Fruit fly (Drosophila melanogaster) whole organism, embryonic: ENCODE measurements around the gene sra.

Experiments
- Aef1 ChIP-seq: fragments of 200-800 bp; sonication (Bioruptor generic); IDR thresholded peaks from 3 replicates; pipeline ENCODE4 v1.3.6; 2022; ENCODE audit warnings: missing biosample characterization, missing genetic modification characterization
- Asciz ChIP-seq: fragments of 200-800 bp; sonication (Bioruptor generic); optimal IDR thresholded peaks from 2 replicates; lab custom pipeline; 2017; ENCODE audit warnings: missing biosample characterization, mild to moderate bottlenecking, missing genetic modification characterization, missing genetic modification reagents
- Bdp1 ChIP-seq: fragments of 200-800 bp; sonication (Bioruptor generic); optimal IDR thresholded peaks from 3 replicates; lab custom pipeline; 2016; ENCODE audit warnings: missing biosample characterization, missing genetic modification characterization
- CG10979 ChIP-seq: fragments of 200-800 bp; sonication (Bioruptor generic); optimal IDR thresholded peaks from 2 replicates; lab custom pipeline; 2018; ENCODE audit warnings: missing biosample characterization, mild to moderate bottlenecking, missing genetic modification characterization, moderate library complexity
- CG11247 ChIP-seq: fragments of 200-800 bp; sonication (Bioruptor generic); IDR thresholded peaks from 2 replicates; pipeline ENCODE4 v1.3.6; 2022; ENCODE audit warnings: missing biosample characterization, missing genetic modification characterization
- CG12659 ChIP-seq: fragments of 200-800 bp; sonication (Bioruptor generic); optimal IDR thresholded peaks from 3 replicates; lab custom pipeline; 2017; ENCODE audit warnings: mild to moderate bottlenecking, missing biosample characterization, missing genetic modification reagents, missing genetic modification characterization
- CG13296 ChIP-seq: fragments of 200-800 bp; sonication (Bioruptor generic); optimal IDR thresholded peaks from 3 replicates; lab custom pipeline; 2018; ENCODE audit warnings: missing biosample characterization, mild to moderate bottlenecking, missing genetic modification characterization
- CG14014 ChIP-seq: fragments of 200-800 bp; sonication (Bioruptor generic); IDR thresholded peaks from 2 replicates; pipeline ENCODE4 v1.3.6; 2022; ENCODE audit warnings: missing biosample characterization, missing genetic modification characterization
- CG17361 ChIP-seq: fragments of 200-800 bp; sonication (Bioruptor generic); IDR thresholded peaks from 3 replicates; pipeline ENCODE4 v1.3.6; 2022; ENCODE audit warnings: missing biosample characterization, missing genetic modification characterization
- CG1832 ChIP-seq: fragments of 200-800 bp; sonication (Bioruptor generic); optimal IDR thresholded peaks from 2 replicates; lab custom pipeline; 2017; ENCODE audit warnings: missing biosample characterization, mild to moderate bottlenecking, missing genetic modification characterization, inconsistent platforms
- CG2120 ChIP-seq: fragments of 200-800 bp; sonication (Bioruptor generic); optimal IDR thresholded peaks from 3 replicates; lab custom pipeline; 2016; ENCODE audit warnings: missing biosample characterization, missing genetic modification characterization
- CG2678 ChIP-seq: fragments of 200-800 bp; sonication (Bioruptor generic); optimal IDR thresholded peaks from 3 replicates; lab custom pipeline; 2019; ENCODE audit warnings: missing biosample characterization, mild to moderate bottlenecking, missing genetic modification characterization, moderate library complexity
- CG30403 ChIP-seq: fragments of 200-800 bp; sonication (Bioruptor generic); optimal IDR thresholded peaks from 3 replicates; lab custom pipeline; 2016; ENCODE audit warnings: missing biosample characterization, missing genetic modification characterization
- CG32532 ChIP-seq: fragments of 200-800 bp; sonication (Bioruptor generic); IDR thresholded peaks from 2 replicates; pipeline ENCODE4 v1.3.6; 2022; ENCODE audit warnings: missing biosample characterization, missing genetic modification characterization
- CG5180 ChIP-seq: fragments of 200-800 bp; sonication (Bioruptor generic); optimal IDR thresholded peaks from 3 replicates; lab custom pipeline; 2017; ENCODE audit warnings: missing biosample characterization, missing genetic modification characterization, mild to moderate bottlenecking, moderate library complexity, missing genetic modification reagents
- CG6765 ChIP-seq: fragments of 200-800 bp; sonication (Bioruptor generic); optimal IDR thresholded peaks from 3 replicates; lab custom pipeline; 2017; ENCODE audit warnings: missing biosample characterization, mild to moderate bottlenecking, missing genetic modification characterization
- CG7987 ChIP-seq: fragments of 200-800 bp; sonication (Bioruptor generic); optimal IDR thresholded peaks from 2 replicates; lab custom pipeline; 2018; ENCODE audit warnings: missing biosample characterization, mild to moderate bottlenecking, missing genetic modification characterization, moderate library complexity
- CG8924 ChIP-seq: fragments of 200-800 bp; optimal IDR thresholded peaks from 3 replicates; lab custom pipeline; 2019; ENCODE audit warnings: missing biosample characterization, mild to moderate bottlenecking, missing genetic modification characterization, moderate library complexity
- CG8944 ChIP-seq: fragments of 200-800 bp; sonication (Bioruptor generic); optimal IDR thresholded peaks from 3 replicates; lab custom pipeline; 2016; ENCODE audit warnings: missing biosample characterization, missing genetic modification characterization
- CG9727 ChIP-seq: fragments of 200-800 bp; sonication (Bioruptor generic); optimal IDR thresholded peaks from 3 replicates; lab custom pipeline; 2017; ENCODE audit warnings: missing biosample characterization, mild to moderate bottlenecking, missing genetic modification characterization
- CG9817 ChIP-seq: fragments of 200-800 bp; sonication (Bioruptor generic); optimal IDR thresholded peaks from 2 replicates; lab custom pipeline; 2018; ENCODE audit warnings: missing biosample characterization, mild to moderate bottlenecking, missing genetic modification characterization, moderate library complexity
- CrebB ChIP-seq: fragments of 200-800 bp; sonication (Bioruptor generic); optimal IDR thresholded peaks from 3 replicates; lab custom pipeline; 2018; ENCODE audit warnings: missing biosample characterization, mild to moderate bottlenecking, missing genetic modification characterization
- Dek ChIP-seq: fragments of 200-800 bp; sonication (Bioruptor generic); optimal IDR thresholded peaks from 3 replicates; lab custom pipeline; 2019; ENCODE audit warnings: missing biosample characterization, mild to moderate bottlenecking, missing genetic modification characterization, moderate library complexity
- ERR ChIP-seq: fragments of 200-800 bp; sonication (Bioruptor generic); optimal IDR thresholded peaks from 2 replicates; lab custom pipeline; 2016; ENCODE audit warnings: missing biosample characterization, missing genetic modification characterization
- Gug ChIP-seq: fragments of 200-800 bp; sonication (Bioruptor generic); IDR thresholded peaks from 4 replicates; pipeline ENCODE4 v1.3.6; 2022; ENCODE audit warnings: missing biosample characterization, missing genetic modification characterization
- Hr78 ChIP-seq, 2 experiments: fragments of 200-800 bp in 1 of 2; fragments of >200 bp in 1 of 2; sonication (Bioruptor generic) in 1 of 2; optimal IDR thresholded peaks; 2 replicates each; lab custom pipeline; 2017 to 2019; ENCODE audit warnings: missing biosample characterization in 2 of 2, missing genetic modification characterization in 2 of 2, mild to moderate bottlenecking in 1 of 2, moderate library complexity in 1 of 2
- Mad ChIP-seq: fragments of 200-800 bp; sonication (Bioruptor generic); optimal IDR thresholded peaks from 2 replicates; lab custom pipeline; 2016; ENCODE audit warnings: missing biosample characterization, missing genetic modification characterization
- Myb ChIP-seq: fragments of 200-800 bp; sonication (Bioruptor generic); optimal IDR thresholded peaks from 2 replicates; lab custom pipeline; 2016; ENCODE audit warnings: missing biosample characterization, missing genetic modification characterization
- PHDP ChIP-seq: fragments of 200-800 bp; sonication (Bioruptor generic); optimal IDR thresholded peaks from 3 replicates; lab custom pipeline; 2018; ENCODE audit warnings: missing biosample characterization, mild to moderate bottlenecking, missing genetic modification characterization, moderate library complexity
- Sox100B ChIP-seq: fragments of 200-800 bp; sonication (Bioruptor generic); optimal IDR thresholded peaks from 3 replicates; lab custom pipeline; 2018; ENCODE audit warnings: missing biosample characterization, mild to moderate bottlenecking, missing genetic modification characterization
- TFAM ChIP-seq: fragments of 200-800 bp; sonication (Bioruptor generic); optimal IDR thresholded peaks from 2 replicates; lab custom pipeline; 2017; ENCODE audit warnings: missing biosample characterization, missing genetic modification characterization, inconsistent platforms
- ase ChIP-seq: fragments of 200-800 bp; sonication (Bioruptor generic); IDR thresholded peaks from 3 replicates; pipeline ENCODE4 v1.3.6; 2022; ENCODE audit warnings: missing biosample characterization, missing genetic modification characterization
- cg ChIP-seq: fragments of 200-800 bp; sonication (Bioruptor generic); optimal IDR thresholded peaks from 3 replicates; lab custom pipeline; 2019; ENCODE audit warnings: missing biosample characterization, mild to moderate bottlenecking, missing genetic modification characterization, moderate library complexity
- danr ChIP-seq: fragments of 200-800 bp; sonication (Bioruptor generic); IDR thresholded peaks from 2 replicates; pipeline ENCODE4 v1.3.6; 2022; ENCODE audit warnings: missing biosample characterization, missing genetic modification characterization
- dpn ChIP-seq, 2 experiments: fragments of 200-800 bp; sonication (Bioruptor generic); optimal IDR thresholded peaks; 3 replicates each; lab custom pipeline; 2016; ENCODE audit warnings: missing biosample characterization in 2 of 2, missing genetic modification characterization in 2 of 2
- fd3F ChIP-seq: fragments of 200-800 bp; sonication (Bioruptor generic); optimal IDR thresholded peaks from 2 replicates; lab custom pipeline; 2018; ENCODE audit warnings: missing biosample characterization, mild to moderate bottlenecking, missing genetic modification characterization, moderate library complexity
- gem ChIP-seq: fragments of 200-800 bp; sonication (Bioruptor generic); optimal IDR thresholded peaks from 2 replicates; lab custom pipeline; 2019; ENCODE audit warnings: missing biosample characterization, mild to moderate bottlenecking, missing genetic modification characterization, moderate library complexity
- gfzf ChIP-seq: fragments of 200-800 bp; sonication (Bioruptor generic); optimal IDR thresholded peaks from 2 replicates; lab custom pipeline; 2016; ENCODE audit warnings: missing biosample characterization, mild to moderate bottlenecking, missing genetic modification characterization, moderate library complexity
- grau ChIP-seq: fragments of 200-800 bp; optimal IDR thresholded peaks from 3 replicates; lab custom pipeline; 2019; ENCODE audit warnings: missing biosample characterization, mild to moderate bottlenecking, missing genetic modification characterization, moderate library complexity
- kah ChIP-seq: fragments of 200-800 bp; sonication (Bioruptor generic); optimal IDR thresholded peaks from 2 replicates; lab custom pipeline; 2018; ENCODE audit warnings: missing biosample characterization, mild to moderate bottlenecking, missing genetic modification characterization
- nerfin-1 ChIP-seq: fragments of 200-800 bp; sonication (Bioruptor generic); optimal IDR thresholded peaks from 3 replicates; lab custom pipeline; 2019; ENCODE audit warnings: missing biosample characterization, mild to moderate bottlenecking, missing genetic modification characterization, moderate library complexity
- oc ChIP-seq: fragments of 200-800 bp; sonication (Bioruptor generic); optimal IDR thresholded peaks from 2 replicates; lab custom pipeline; 2018; ENCODE audit warnings: missing biosample characterization, mild to moderate bottlenecking, missing genetic modification characterization, moderate library complexity
- sens ChIP-seq: fragments of 200-800 bp; sonication (Bioruptor generic); peaks from one replicate; lab custom pipeline; 2016; ENCODE audit warnings: missing biosample characterization, missing genetic modification characterization
- sima ChIP-seq: fragments of 200-800 bp; sonication (Bioruptor generic); optimal IDR thresholded peaks from 2 replicates; lab custom pipeline; 2016; ENCODE audit warnings: missing biosample characterization, missing genetic modification characterization
- tap ChIP-seq: fragments of 200-800 bp; optimal IDR thresholded peaks from 3 replicates; lab custom pipeline; 2019; ENCODE audit warnings: missing biosample characterization, mild to moderate bottlenecking, missing genetic modification characterization, moderate library complexity
- unc-4 ChIP-seq: fragments of 200-800 bp; sonication (Bioruptor generic); IDR thresholded peaks from 2 replicates; pipeline ENCODE4 v1.3.6; 2022; ENCODE audit warnings: missing biosample characterization, missing genetic modification characterization; ENCODE audit not compliant: partially characterized antibody
- zfh2 ChIP-seq: fragments of 200-800 bp; sonication (Bioruptor generic); optimal IDR thresholded peaks from 2 replicates; lab custom pipeline; 2016; ENCODE audit warnings: missing biosample characterization, missing genetic modification characterization

sra gene

DNA sequence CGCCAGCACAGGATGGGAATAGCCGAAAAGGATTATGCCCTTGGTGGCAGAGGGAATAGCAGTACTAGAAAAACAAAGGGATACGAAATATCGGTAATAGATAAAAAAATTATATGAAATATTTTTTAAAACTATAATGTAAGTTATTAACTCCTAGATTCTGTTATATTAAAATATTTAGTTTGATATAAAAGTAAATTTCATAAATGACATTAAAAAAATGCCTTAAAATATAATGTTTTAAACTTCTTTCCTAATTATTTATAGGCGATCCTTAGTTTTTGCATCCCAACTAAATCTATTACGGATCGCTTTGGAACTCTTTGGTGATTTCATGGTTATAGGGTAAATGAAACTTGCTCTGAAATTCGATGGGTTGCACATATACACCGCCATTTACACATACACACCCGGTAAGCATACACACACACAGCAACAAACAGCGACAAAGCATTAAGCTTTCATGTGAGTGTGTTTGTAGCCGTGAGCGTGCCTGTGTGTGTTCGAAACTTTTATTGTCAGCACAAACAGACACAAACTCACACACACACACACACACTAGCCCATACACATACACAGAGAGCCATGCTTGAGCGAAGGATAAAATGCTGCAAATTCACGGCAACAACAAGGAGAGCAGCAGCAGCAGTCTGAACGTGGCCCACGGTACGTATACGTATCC, 27.1 kb downstream of the sra start (continued):
- TF ChIP-seq CG32532 (GFP tag; lab: Robert Waterston, UW), result 0 out of 2 replicates have a peak, but pooled peaks have one; percentile 2
- no peak for TF ChIP-seq CG9817 (tag; lab: Kevin White, UChicago)
- peak; percentile 14 for TF ChIP-seq CG10979 (tag; lab: Kevin White, UChicago)
- peak; percentile 58 for TF ChIP-seq sens (GFP tag; lab: Kevin White, UChicago)
- no peak for TF ChIP-seq ase
- peak; percentile 54 for TF ChIP-seq CG8924 (tag; lab: Kevin White, UChicago)
- TF ChIP-seq CG6765 (GFP tag; lab: Kevin White, UChicago), result peak; percentile 19
- peak; percentile 74 for TF ChIP-seq CG2678 (tag; lab: Kevin White, UChicago)
- peak; percentile 6 for TF ChIP-seq CG2120 (GFP tag; lab: Kevin White, UChicago)
- TF ChIP-seq cg, result peak; percentile 75
- peak; percentile 34 for TF ChIP-seq PHDP
- no peak for TF ChIP-seq nerfin-1 (tag; lab: Kevin White, UChicago)
- TF ChIP-seq CG9727, result peak; percentile 24
- peak; percentile 64; the same call in 2 of the 3 replicates for TF ChIP-seq CG17361
- peak; percentile 28 for TF ChIP-seq CG13296 (GFP tag; lab: Kevin White, UChicago)
- no peak for TF ChIP-seq CG1832
- TF ChIP-seq CG12659 (GFP tag; lab: Kevin White, UChicago), result peak; percentile 35

DNA sequence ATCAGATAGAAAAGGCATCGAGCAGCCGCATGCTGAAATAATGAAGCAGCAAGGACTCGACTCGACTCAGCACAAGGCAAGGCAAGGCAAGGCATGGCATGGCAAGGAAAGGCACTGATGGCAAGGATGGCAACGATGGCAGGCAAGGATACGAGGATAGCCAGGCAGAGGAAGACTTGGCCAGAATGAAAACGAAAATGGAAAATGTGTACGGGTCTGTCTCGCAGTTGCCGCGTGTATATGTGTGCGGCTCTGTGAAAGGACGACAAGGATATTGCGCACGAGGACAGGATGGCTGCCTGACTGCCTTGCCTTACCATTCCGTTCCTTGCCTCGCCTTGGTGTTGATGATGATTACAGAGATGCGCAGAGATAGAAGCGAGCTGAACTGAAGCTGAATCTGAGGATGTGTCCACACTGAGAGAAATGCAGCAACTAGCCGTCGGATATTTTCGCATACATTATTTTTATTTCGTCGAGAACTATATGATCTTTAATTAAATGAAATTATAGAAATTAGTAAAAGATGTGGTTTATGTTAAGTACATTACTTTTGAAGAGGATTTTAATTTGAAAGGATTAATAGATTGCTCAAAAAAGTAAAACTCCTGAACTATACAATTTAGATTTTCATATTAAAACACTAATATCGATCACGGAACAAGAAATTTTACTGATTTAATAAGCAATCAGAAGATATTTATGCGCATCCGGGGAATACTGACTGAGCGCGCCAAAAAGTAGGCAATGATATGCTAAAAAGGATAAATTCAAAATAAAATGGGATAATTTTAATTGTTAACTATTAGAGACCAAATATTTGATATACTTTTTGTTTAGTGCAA, 27.9 kb downstream of the sra start:
- TF ChIP-seq Bdp1 (no peak), kah (GFP tag; lab: Kevin White, UChicago) (no peak), gfzf (GFP tag; lab: Kevin White, UChicago) (no peak), Aef1 (no peak), Hr78 (GFP tag; optimal IDR thresholded peaks at IDR 0.05; lab: Kevin White, UChicago) (no peak), CG14014 (GFP tag; lab: Robert Waterston, UW) (peak; percentile 10; the same call in 1 of the 2 replicates), Asciz (peak; percentile 18), unc-4 (GFP tag; lab: Robert Waterston, UW) (no peak), grau (tag; lab: Kevin White, UChicago) (peak; percentile 59), tap (tag; lab: Kevin White, UChicago) (no peak), dpn (GFP tag; optimal IDR thresholded peaks at IDR 0.05; lab: Kevin White, UChicago) (peak in 1 of 2 experiments; percentile 26), Mad (GFP tag; lab: Kevin White, UChicago) (no peak), CrebB (tag; lab: Kevin White, UChicago) (no peak), CG5180 (no peak), Sox100B (GFP tag; lab: Kevin White, UChicago) (peak; percentile 61), gem (peak; percentile 58), Myb (GFP tag; lab: Kevin White, UChicago) (no peak), Gug (no peak), CG6765 (GFP tag; lab: Kevin White, UChicago) (peak; percentile 46), danr (no peak), sima (no peak), CG11247 (no peak), CG30403 (GFP tag; lab: Kevin White, UChicago) (peak; percentile 60), fd3F (GFP tag; lab: Kevin White, UChicago) (no peak), Dek (tag; lab: Kevin White, UChicago) (no peak), ERR (no peak), oc (tag; lab: Kevin White, UChicago) (no peak), CG8944 (GFP tag; lab: Kevin White, UChicago) (no peak), CG7987 (no peak), zfh2 (no peak), TFAM (GFP tag; lab: Kevin White, UChicago) (no peak)
